Worm (Caenorhabditis elegans) whole organism, early embryonic: ENCODE results near the gene mig-6.

Source experiments
- ceh-36 ChIP-seq: sonication (generic microtip); optimal IDR thresholded peaks from 2 replicates; lab custom pipeline; 2016; ENCODE audit warnings: missing genetic modification characterization, inconsistent platforms, missing compliant biosample characterization
- flt-1 ChIP-seq: fragments of 200-800 bp; sonication (Bioruptor generic); IDR thresholded peaks from 2 replicates; pipeline ENCODE4 v1.3.6; 2022; ENCODE audit warnings: missing genetic modification characterization, missing compliant biosample characterization
- hmg-4 ChIP-seq: fragments of 200-800 bp; sonication (Bioruptor generic); optimal IDR thresholded peaks from 2 replicates; lab custom pipeline; 2018; ENCODE audit warnings: mild to moderate bottlenecking, missing genetic modification characterization, missing compliant biosample characterization
- hnd-1 ChIP-seq: sonication (generic microtip); optimal IDR thresholded peaks from 2 replicates; lab custom pipeline; 2016; ENCODE audit warnings: missing genetic modification characterization, missing compliant biosample characterization
- pes-1 ChIP-seq: fragments of 200-800 bp; sonication (Bioruptor generic); IDR thresholded peaks from 2 replicates; pipeline ENCODE4 v1.3.6; 2022; ENCODE audit warnings: missing genetic modification reagents, missing genetic modification characterization, missing compliant biosample characterization
- tbx-37 ChIP-seq: fragments of 200-800 bp; sonication (Bioruptor generic); conservative IDR thresholded peaks from 2 replicates; pipeline ENCODE4 v1.3.6; 2022; ENCODE audit warnings: missing genetic modification reagents, missing genetic modification characterization, missing compliant biosample characterization
- tra-4 ChIP-seq: sonication (generic microtip); optimal IDR thresholded peaks from 2 replicates; lab custom pipeline; 2017; ENCODE audit warnings: missing genetic modification characterization, missing compliant biosample characterization

DNA sequence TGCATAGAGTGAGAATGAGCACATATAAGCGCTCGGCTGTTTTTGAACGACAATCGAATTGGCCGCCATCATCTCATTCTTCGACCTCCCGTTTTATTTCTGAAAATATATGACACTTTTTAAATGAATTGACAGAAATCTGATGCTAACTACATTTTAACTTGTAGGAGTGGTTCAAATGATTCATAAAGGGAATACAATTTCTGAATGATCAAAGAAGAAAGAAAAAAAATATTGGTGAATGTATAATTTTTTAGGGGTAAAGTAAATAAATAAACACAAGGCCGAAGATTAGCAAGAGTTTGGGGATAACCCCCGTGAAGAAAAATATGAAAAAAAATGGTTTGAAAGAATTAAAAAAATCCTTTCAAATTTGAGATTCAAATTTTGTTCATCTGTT is 37.6 kb downstream of the mig-6 start, which contains the start of gene C37C3.11:
- TF ChIP-seq hnd-1 (tag; lab: Kevin White, UChicago) (no peak), flt-1 (GFP tag; lab: Robert Waterston, UW) (no peak), tra-4 (tag; lab: Kevin White, UChicago) (no peak), ceh-36 (no peak), pes-1 (no peak), tbx-37 (GFP tag; lab: Robert Waterston, UW) (no peak), hmg-4 (GFP tag; lab: Kevin White, UChicago) (no peak)
